Fruit fly (Drosophila melanogaster) S2 (cell line): ENCODE data around the gene CG4839.

ENCODE experiments used
- CG8478 ChIP-seq: fragments of >200 bp; optimal IDR thresholded peaks from 2 replicates; lab custom pipeline; 2018
- CTCF ChIP-seq, 2 experiments: fragments of >200 bp; optimal IDR thresholded peaks; 2 replicates each; lab custom pipeline; 2018

CG4839 gene

DNA sequence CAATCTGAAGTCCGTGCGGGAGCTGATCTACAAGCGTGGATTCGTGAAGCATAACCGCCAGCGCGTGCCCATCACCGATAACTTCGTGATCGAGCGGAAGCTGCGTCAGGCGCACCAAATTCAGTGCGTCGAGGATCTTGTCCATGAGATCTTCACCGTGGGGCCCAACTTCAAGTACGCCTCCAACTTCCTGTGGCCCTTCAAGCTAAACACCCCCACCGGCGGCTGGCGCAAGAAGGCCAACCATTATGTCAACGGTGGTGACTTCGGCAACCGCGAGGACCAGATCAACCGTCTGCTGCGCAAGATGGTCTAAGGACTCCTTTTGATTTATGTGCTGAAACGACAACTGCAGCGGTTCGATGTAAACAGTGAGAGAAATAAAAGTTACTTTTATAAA is 57.2 kb downstream of the CG4839 start:
- TF ChIP-seq CTCF (optimal IDR thresholded peaks at IDR 0.05; lab: Kevin White, UChicago) (no peak), CG8478 (lab: Kevin White, UChicago) (no peak)

DNA sequence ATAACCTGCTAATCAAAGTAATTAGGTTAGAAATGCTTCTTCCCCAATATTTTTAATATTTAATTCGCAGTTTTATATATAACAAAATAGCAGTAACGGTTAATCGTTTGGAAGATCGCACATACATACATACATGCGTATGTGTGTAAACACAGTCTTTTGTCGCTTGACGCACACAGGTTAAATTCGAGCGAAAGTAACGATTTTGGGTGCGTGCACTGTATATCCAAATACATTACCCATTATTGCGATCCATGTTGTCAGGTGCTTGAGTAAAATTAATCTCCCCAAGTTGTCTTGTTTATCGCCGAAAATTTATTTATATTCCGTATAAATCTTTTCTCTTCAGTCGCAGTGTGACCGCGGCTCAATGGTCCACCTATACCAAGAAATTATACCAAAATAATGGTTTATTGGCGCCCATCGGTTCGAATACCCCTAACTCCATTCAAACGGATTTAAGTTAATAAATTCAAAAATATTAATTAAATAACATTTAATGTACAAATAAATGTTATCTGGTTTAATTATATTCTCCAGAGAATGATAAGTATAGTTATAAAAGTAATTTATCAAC is 59.4 kb downstream of the CG4839 start, which contains the start of gene CG34159:
Gene CG34159, minus strand, starts transcription at position 385 of the 577 bp plus-strand sequence.
- TF ChIP-seq CTCF (optimal IDR thresholded peaks at IDR 0.05; lab: Kevin White, UChicago) = no peak
- no peak for TF ChIP-seq CG8478 (lab: Kevin White, UChicago)

DNA sequence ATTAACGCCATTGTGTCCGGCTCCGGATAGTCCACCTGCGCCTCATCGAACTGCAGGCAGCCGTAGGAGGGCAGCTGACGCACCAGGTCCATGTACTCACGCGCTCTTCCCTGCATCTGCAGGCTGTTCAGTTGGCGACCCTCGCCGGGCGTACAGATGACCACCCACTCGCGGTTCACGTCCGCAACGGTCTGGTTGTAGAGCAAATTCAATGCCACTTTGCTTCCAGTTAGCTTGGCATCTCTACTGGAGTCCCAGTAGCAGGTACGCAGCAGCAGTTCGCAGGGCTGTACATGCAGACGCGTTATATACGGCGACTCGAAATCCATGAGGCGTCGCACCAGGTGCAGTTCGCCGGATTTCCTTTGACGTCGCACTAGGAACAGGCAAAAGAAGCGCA is 61.4 kb downstream of the CG4839 start:
- TF ChIP-seq CG8478 (lab: Kevin White, UChicago) (no peak), CTCF (optimal IDR thresholded peaks at IDR 0.05; lab: Kevin White, UChicago) (no peak)
